Fruit fly (Drosophila melanogaster) whole organism, embryonic: Measurements from ENCODE around the gene Nf-YA.

Experiments
- Adf1 ChIP-seq: fragments of 200-800 bp; sonication (Bioruptor generic); IDR thresholded peaks from 2 replicates; pipeline ENCODE4 v1.3.6; 2022; ENCODE audit warnings: missing biosample characterization, missing genetic modification characterization
- Atf-2 ChIP-seq: fragments of 200-800 bp; sonication (Bioruptor generic); optimal IDR thresholded peaks from 2 replicates; lab custom pipeline; 2016; ENCODE audit warnings: missing biosample characterization, missing genetic modification characterization
- CG11398 ChIP-seq: fragments of 200-800 bp; sonication (Bioruptor generic); optimal IDR thresholded peaks from 2 replicates; lab custom pipeline; 2016; ENCODE audit warnings: missing biosample characterization, missing genetic modification characterization
- CG13894 ChIP-seq: fragments of 200-800 bp; sonication (Bioruptor generic); optimal IDR thresholded peaks from 3 replicates; lab custom pipeline; 2018; ENCODE audit warnings: missing biosample characterization, mild to moderate bottlenecking, missing genetic modification characterization, moderate library complexity
- CG15269 ChIP-seq: fragments of 200-800 bp; sonication (Bioruptor generic); optimal IDR thresholded peaks from 2 replicates; lab custom pipeline; 2018; ENCODE audit warnings: missing biosample characterization, mild to moderate bottlenecking, missing genetic modification characterization, moderate library complexity
- CG1603 ChIP-seq: fragments of 200-800 bp; sonication (Bioruptor generic); optimal IDR thresholded peaks from 2 replicates; lab custom pipeline; 2019; ENCODE audit warnings: missing biosample characterization, mild to moderate bottlenecking, missing genetic modification characterization, moderate library complexity
- CG17612 ChIP-seq: fragments of 200-800 bp; sonication (Bioruptor generic); IDR thresholded peaks from 2 replicates; pipeline ENCODE4 v1.3.6; 2022; ENCODE audit warnings: missing biosample characterization, missing genetic modification characterization
- CG18476 ChIP-seq: fragments of 200-800 bp; sonication (Bioruptor generic); optimal IDR thresholded peaks from 2 replicates; lab custom pipeline; 2016; ENCODE audit warnings: missing biosample characterization, mild to moderate bottlenecking, missing genetic modification characterization
- CG2120 ChIP-seq: fragments of 200-800 bp; sonication (Bioruptor generic); optimal IDR thresholded peaks from 3 replicates; lab custom pipeline; 2016; ENCODE audit warnings: missing biosample characterization, missing genetic modification characterization
- CG30431 ChIP-seq: fragments of 200-800 bp; sonication (Bioruptor generic); optimal IDR thresholded peaks from 2 replicates; lab custom pipeline; 2017; ENCODE audit warnings: missing biosample characterization, missing genetic modification characterization
- CG33557 ChIP-seq: fragments of 200-800 bp; sonication (Bioruptor generic); optimal IDR thresholded peaks from 2 replicates; lab custom pipeline; 2019; ENCODE audit warnings: missing biosample characterization, mild to moderate bottlenecking, missing genetic modification characterization, moderate library complexity
- CG3995 ChIP-seq: fragments of 200-800 bp; sonication (Bioruptor generic); optimal IDR thresholded peaks from 3 replicates; lab custom pipeline; 2016; ENCODE audit warnings: missing biosample characterization, missing genetic modification characterization
- CG4424 ChIP-seq: fragments of 200-800 bp; sonication (Bioruptor generic); optimal IDR thresholded peaks from 3 replicates; lab custom pipeline; 2016; ENCODE audit warnings: missing biosample characterization, missing genetic modification characterization
- CG4820 ChIP-seq: fragments of 200-800 bp; sonication (Bioruptor generic); optimal IDR thresholded peaks from 3 replicates; lab custom pipeline; 2016; ENCODE audit warnings: missing biosample characterization, missing genetic modification characterization
- CG4854 ChIP-seq: fragments of 200-800 bp; sonication (Bioruptor generic); optimal IDR thresholded peaks from 2 replicates; lab custom pipeline; 2016; ENCODE audit warnings: missing biosample characterization, missing genetic modification characterization, inconsistent platforms
- CG5180 ChIP-seq: fragments of 200-800 bp; sonication (Bioruptor generic); optimal IDR thresholded peaks from 3 replicates; lab custom pipeline; 2017; ENCODE audit warnings: missing biosample characterization, missing genetic modification characterization, mild to moderate bottlenecking, moderate library complexity, missing genetic modification reagents
- CG6254 ChIP-seq: fragments of 200-800 bp; sonication (Bioruptor generic); optimal IDR thresholded peaks from 3 replicates; lab custom pipeline; 2017; ENCODE audit warnings: mild to moderate bottlenecking, missing biosample characterization, missing genetic modification reagents, missing genetic modification characterization
- CG6791 ChIP-seq: fragments of 200-800 bp; sonication (Bioruptor generic); IDR thresholded peaks from 3 replicates; pipeline ENCODE4 v1.3.6; 2022; ENCODE audit warnings: missing biosample characterization, missing genetic modification characterization; ENCODE audit not compliant: partially characterized antibody
- CG7556 ChIP-seq: fragments of 200-800 bp; sonication (Bioruptor generic); optimal IDR thresholded peaks from 2 replicates; lab custom pipeline; 2017; ENCODE audit warnings: missing biosample characterization, mild to moderate bottlenecking, missing genetic modification characterization
- CG9609 ChIP-seq: fragments of 200-800 bp; sonication (Bioruptor generic); optimal IDR thresholded peaks from 3 replicates; lab custom pipeline; 2016; ENCODE audit warnings: missing biosample characterization, missing genetic modification characterization
- CG9876 ChIP-seq: fragments of 200-800 bp; sonication (Bioruptor generic); optimal IDR thresholded peaks from 2 replicates; lab custom pipeline; 2016; ENCODE audit warnings: missing biosample characterization, missing genetic modification characterization
- E2f1 ChIP-seq: fragments of 200-800 bp; sonication (Bioruptor generic); IDR thresholded peaks from 2 replicates; pipeline ENCODE4 v1.3.6; 2022; ENCODE audit warnings: missing biosample characterization, missing genetic modification characterization
- Ets97D ChIP-seq: fragments of 200-800 bp; sonication (Bioruptor generic); optimal IDR thresholded peaks from 3 replicates; lab custom pipeline; 2016; ENCODE audit warnings: missing biosample characterization, missing genetic modification characterization
- GATAe ChIP-seq: fragments of 200-800 bp; sonication (Bioruptor generic); conservative IDR thresholded peaks from 2 replicates; pipeline ENCODE4 v1.3.6; 2022; ENCODE audit warnings: missing biosample characterization, missing genetic modification characterization
- H2.0 ChIP-seq: fragments of 200-800 bp; sonication (Bioruptor generic); IDR thresholded peaks from 2 replicates; pipeline ENCODE4 v1.3.6; 2022; ENCODE audit warnings: missing biosample characterization, missing genetic modification characterization
- Hr39 ChIP-seq: fragments of >200 bp; optimal IDR thresholded peaks from 2 replicates; lab custom pipeline; 2017
- Kr ChIP-seq: fragments of 200-800 bp; sonication (Bioruptor generic); optimal IDR thresholded peaks from 2 replicates; lab custom pipeline; 2017; ENCODE audit warnings: missing biosample characterization, mild to moderate bottlenecking, missing genetic modification characterization
- Med ChIP-seq: fragments of 200-800 bp; sonication (Bioruptor generic); peaks from one replicate; lab custom pipeline; 2016; ENCODE audit warnings: missing biosample characterization, missing genetic modification characterization, mild to moderate bottlenecking, inconsistent platforms, moderate library complexity
- Myb ChIP-seq: fragments of 200-800 bp; sonication (Bioruptor generic); optimal IDR thresholded peaks from 2 replicates; lab custom pipeline; 2016; ENCODE audit warnings: missing biosample characterization, missing genetic modification characterization
- Neu2 ChIP-seq: fragments of 200-800 bp; sonication (Bioruptor generic); optimal IDR thresholded peaks from 3 replicates; lab custom pipeline; 2016; ENCODE audit warnings: missing biosample characterization, missing genetic modification characterization, borderline replicate concordance
- Trl ChIP-seq, 3 experiments: fragments of >200 bp in 2 of 3; fragments of 200-800 bp in 1 of 3; sonication (Bioruptor generic) in 1 of 3; optimal IDR thresholded peaks; 2 replicates in 1 of 3; 3 replicates in 2 of 3; lab custom pipeline; 2016 to 2017; ENCODE audit warnings: missing biosample characterization in 1 of 3, missing genetic modification characterization in 1 of 3
- bcd ChIP-seq: fragments of 200-800 bp; sonication (Bioruptor generic); optimal IDR thresholded peaks from 2 replicates; lab custom pipeline; 2017; ENCODE audit warnings: missing biosample characterization, mild to moderate bottlenecking, missing genetic modification characterization
- cwo ChIP-seq: fragments of 200-800 bp; sonication (Bioruptor generic); optimal IDR thresholded peaks from 3 replicates; lab custom pipeline; 2017; ENCODE audit warnings: missing biosample characterization, missing genetic modification characterization, mild to moderate bottlenecking, moderate library complexity, missing genetic modification reagents
- dmrt11E ChIP-seq: fragments of 200-800 bp; sonication (Bioruptor generic); optimal IDR thresholded peaks from 3 replicates; lab custom pipeline; 2018; ENCODE audit warnings: missing biosample characterization, mild to moderate bottlenecking, missing genetic modification characterization, moderate library complexity
- eve ChIP-seq, 2 experiments: fragments of >200 bp; optimal IDR thresholded peaks; 2 replicates each; lab custom pipeline; 2017; ENCODE audit warnings: missing biosample characterization in 2 of 2, missing genetic modification characterization in 2 of 2
- gem ChIP-seq: fragments of 200-800 bp; sonication (Bioruptor generic); optimal IDR thresholded peaks from 2 replicates; lab custom pipeline; 2019; ENCODE audit warnings: missing biosample characterization, mild to moderate bottlenecking, missing genetic modification characterization, moderate library complexity
- hth ChIP-seq: fragments of >200 bp; optimal IDR thresholded peaks from 2 replicates; lab custom pipeline; 2017; ENCODE audit warnings: inconsistent platforms
- insv ChIP-seq, 2 experiments: fragments of 200-800 bp; sonication (Bioruptor generic); optimal IDR thresholded peaks; 3 replicates each; lab custom pipeline; 2016 to 2018; ENCODE audit warnings: missing biosample characterization in 2 of 2, missing genetic modification characterization in 2 of 2
- klu ChIP-seq: fragments of 200-800 bp; sonication (Bioruptor generic); IDR thresholded peaks from 2 replicates; pipeline ENCODE4 v1.3.6; 2022; ENCODE audit warnings: missing biosample characterization, missing genetic modification characterization
- lilli ChIP-seq: fragments of 200-800 bp; sonication (Bioruptor generic); optimal IDR thresholded peaks from 3 replicates; lab custom pipeline; 2016; ENCODE audit warnings: missing biosample characterization, missing genetic modification characterization
- nmo ChIP-seq: fragments of 200-800 bp; sonication (Bioruptor generic); optimal IDR thresholded peaks from 2 replicates; lab custom pipeline; 2018; ENCODE audit warnings: missing biosample characterization, mild to moderate bottlenecking, missing genetic modification characterization, moderate library complexity
- pan ChIP-seq, 4 experiments: fragments of >200 bp in 3 of 4; fragments of 200-800 bp in 1 of 4; sonication (Bioruptor generic) in 1 of 4; optimal IDR thresholded peaks in 3 of 4; IDR thresholded peaks in 1 of 4; 2 replicates each; pipeline versions ENCODE4 v1.3.6 to Lab custom; 2017 to 2022; ENCODE audit warnings: missing biosample characterization in 2 of 4, missing genetic modification characterization in 2 of 4, mixed read lengths in 1 of 4
- pzg ChIP-seq: fragments of 200-800 bp; sonication (Bioruptor generic); optimal IDR thresholded peaks from 3 replicates; lab custom pipeline; 2018; ENCODE audit warnings: missing biosample characterization, mild to moderate bottlenecking, missing genetic modification characterization, moderate library complexity
- sc ChIP-seq, 3 experiments: fragments of >200 bp in 2 of 3; fragments of 200-800 bp in 1 of 3; sonication (Bioruptor generic) in 1 of 3; optimal IDR thresholded peaks; 2 replicates in 2 of 3; 3 replicates in 1 of 3; lab custom pipeline; 2017; ENCODE audit warnings: mild to moderate bottlenecking in 1 of 3, missing biosample characterization in 1 of 3, missing genetic modification characterization in 1 of 3, missing genetic modification reagents in 1 of 3
- sim ChIP-seq: fragments of 200-800 bp; sonication (Bioruptor generic); IDR thresholded peaks from 2 replicates; pipeline ENCODE4 v1.3.6; 2022; ENCODE audit warnings: missing biosample characterization, missing genetic modification characterization
- sug ChIP-seq: fragments of 200-800 bp; optimal IDR thresholded peaks from 2 replicates; lab custom pipeline; 2019; ENCODE audit warnings: missing biosample characterization, mild to moderate bottlenecking, missing genetic modification characterization, moderate library complexity
- ttk ChIP-seq: fragments of 200-800 bp; sonication (Bioruptor generic); IDR thresholded peaks from 2 replicates; pipeline ENCODE4 v2.1.2; 2022; ENCODE audit warnings: missing biosample characterization, missing genetic modification characterization
- zen2 ChIP-seq: fragments of 200-800 bp; sonication (Bioruptor generic); IDR thresholded peaks from 3 replicates; pipeline ENCODE4 v1.3.6; 2022; ENCODE audit warnings: missing biosample characterization, missing genetic modification characterization; ENCODE audit not compliant: partially characterized antibody

Gene Nf-YA

DNA sequence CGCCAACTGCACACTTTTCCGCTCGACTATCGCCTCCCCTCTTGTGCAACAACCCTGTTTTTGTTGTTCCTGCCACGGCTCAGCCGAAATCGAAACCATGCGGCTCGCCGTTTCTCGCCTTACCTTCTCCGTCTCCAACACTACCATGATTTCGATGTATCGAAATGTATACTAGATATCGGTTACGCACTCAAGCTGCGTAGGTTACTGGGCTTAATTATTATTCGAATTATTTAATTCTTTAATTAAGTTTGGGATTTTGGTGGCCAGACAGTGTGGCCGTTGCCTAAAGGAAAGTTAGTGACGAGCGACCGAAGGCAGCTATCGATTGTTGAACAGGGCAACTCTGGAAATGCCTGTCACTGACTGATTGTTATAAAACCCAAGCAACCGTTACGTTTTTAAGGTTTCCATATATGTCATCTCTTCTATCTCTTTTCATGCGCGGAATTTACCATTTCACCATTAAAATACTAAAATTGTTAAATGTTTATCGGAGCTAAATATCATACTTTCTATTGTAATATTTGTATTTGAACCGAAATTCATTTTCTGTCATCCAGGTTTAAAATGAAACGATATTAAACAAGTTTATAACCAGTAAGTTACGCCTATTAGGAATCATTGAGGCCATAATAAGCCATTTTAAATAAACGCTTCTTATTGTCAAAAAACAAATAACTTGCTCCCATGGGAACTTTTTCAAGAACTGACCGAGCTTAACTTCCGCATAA is 39.7 kb downstream of the Nf-YA start, which contains the start of gene eIF4E1 (continued):
- TF ChIP-seq CG13894 (tag; lab: Kevin White, UChicago) (peak; percentile 31), Ets97D (GFP tag; lab: Kevin White, UChicago) (peak; percentile 96), CG2120 (GFP tag; lab: Kevin White, UChicago) (peak; percentile 13), nmo (GFP tag; lab: Kevin White, UChicago) (peak; percentile 53), sc (optimal IDR thresholded peaks at IDR 0.05; lab: Kevin White, UChicago) (no peak), sc (GFP tag; optimal IDR thresholded peaks at IDR 0.05; lab: Kevin White, UChicago) (no peak), Neu2 (no peak), CG5180 (GFP tag; lab: Kevin White, UChicago) (no peak), CG6254 (GFP tag; lab: Kevin White, UChicago) (no peak), CG9876 (GFP tag; lab: Kevin White, UChicago) (peak; percentile 5), CG4820 (GFP tag; lab: Kevin White, UChicago) (no peak), pzg (peak; percentile 94), CG9609 (no peak), CG30431 (GFP tag; lab: Kevin White, UChicago) (no peak), CG33557 (no peak), lilli (GFP tag; lab: Kevin White, UChicago) (peak; percentile 2), Med (peak; percentile 74), CG11398 (GFP tag; lab: Kevin White, UChicago) (no peak), CG15269 (no peak), cwo (GFP tag; lab: Kevin White, UChicago) (no peak), E2f1 (no peak), GATAe (GFP tag; lab: Robert Waterston, UW) (no peak), CG6791 (GFP tag; lab: Robert Waterston, UW) (peak; percentile 73), Adf1 (GFP tag; lab: Robert Waterston, UW) (0 out of 2 replicates have a peak, but pooled peaks have one; percentile 28), Myb (peak; percentile 100), bcd (GFP tag; lab: Kevin White, UChicago) (peak; percentile 8), CG17612 (GFP tag; lab: Robert Waterston, UW) (no peak), CG1603 (tag; lab: Kevin White, UChicago) (peak; percentile 80), sim (GFP tag; lab: Robert Waterston, UW) (no peak), pan (optimal IDR thresholded peaks at IDR 0.05; lab: Kevin White, UChicago) (no peak), pan (GFP tag; optimal IDR thresholded peaks at IDR 0.05 in 1 of 2, IDR thresholded peaks at IDR 0.05 in 1 of 2) (no peak), gem (tag; lab: Kevin White, UChicago) (peak; percentile 5), H2.0 (GFP tag; lab: Robert Waterston, UW) (no peak), dmrt11E (tag; lab: Kevin White, UChicago) (no peak), Atf-2 (GFP tag; lab: Kevin White, UChicago) (no peak), hth (lab: Kevin White, UChicago) (no peak), eve (GFP tag; optimal IDR thresholded peaks at IDR 0.05; lab: Kevin White, UChicago) (no peak), zen2 (GFP tag; lab: Robert Waterston, UW) (peak; percentile 57; the same call in 2 of the 3 replicates), sug (tag; lab: Kevin White, UChicago) (peak; percentile 14), CG18476 (GFP tag; lab: Kevin White, UChicago) (no peak), Trl (optimal IDR thresholded peaks at IDR 0.05; lab: Kevin White, UChicago) (peak in 1 of 2 experiments; percentile 74), Trl (GFP tag; optimal IDR thresholded peaks at IDR 0.05; lab: Kevin White, UChicago) (no peak), Hr39 (lab: Kevin White, UChicago) (no peak), Kr (GFP tag; lab: Kevin White, UChicago) (no peak), CG4854 (GFP tag; lab: Kevin White, UChicago) (no peak), insv (GFP tag; optimal IDR thresholded peaks at IDR 0.05; lab: Kevin White, UChicago) (no peak), CG4424 (GFP tag; lab: Kevin White, UChicago) (no peak), CG3995 (GFP tag; lab: Kevin White, UChicago) (no peak), klu (0 out of 2 replicates have a peak, but pooled peaks have one; percentile 14), ttk (GFP tag; lab: Robert Waterston, UW) (no peak), CG7556 (GFP tag; lab: Kevin White, UChicago) (no peak)
